Worm (Caenorhabditis elegans) whole organism, L3 larva: ENCODE measurements around the gene mpk-2.
A peak's percentile ranks its signal among the peaks of the same experiment; 100 is the strongest.

Source experiments
- R02D3.7 ChIP-seq: fragments of 150-350 bp; optimal IDR thresholded peaks from 2 replicates; lab custom pipeline; 2014; ENCODE audit warnings: missing biosample characterization, missing genetic modification characterization
- aly-2 ChIP-seq: fragments of 150-350 bp; optimal IDR thresholded peaks from 2 replicates; lab custom pipeline; 2014; ENCODE audit warnings: missing biosample characterization, missing genetic modification characterization
- ama-1 ChIP-seq: fragments of 150-350 bp; optimal IDR thresholded peaks from 2 replicates; lab custom pipeline; 2018
- ceh-16 ChIP-seq: sonication (generic microtip); optimal IDR thresholded peaks from 2 replicates; lab custom pipeline; 2017; ENCODE audit warnings: missing biosample characterization, missing genetic modification characterization
- ceh-28 ChIP-seq: fragments of 150-350 bp; optimal IDR thresholded peaks from 2 replicates; lab custom pipeline; 2014; ENCODE audit warnings: missing biosample characterization, missing genetic modification reagents, missing genetic modification characterization
- ceh-82 ChIP-seq: fragments of 150-350 bp; optimal IDR thresholded peaks from 2 replicates; lab custom pipeline; 2014; ENCODE audit warnings: missing biosample characterization, missing genetic modification characterization
- daf-12 ChIP-seq: fragments of 150-350 bp; optimal IDR thresholded peaks from 2 replicates; lab custom pipeline; 2014; ENCODE audit warnings: missing biosample characterization, missing genetic modification reagents, missing genetic modification characterization
- egl-27 ChIP-seq: sonication (generic microtip); optimal IDR thresholded peaks from 4 replicates; lab custom pipeline; 2017; ENCODE audit warnings: missing biosample characterization, missing genetic modification reagents, missing genetic modification characterization
- egl-5 ChIP-seq: fragments of 150-350 bp; optimal IDR thresholded peaks from 2 replicates; lab custom pipeline; 2017; ENCODE audit warnings: missing biosample characterization, missing genetic modification reagents, missing genetic modification characterization, inconsistent platforms
- elt-1 ChIP-seq: fragments of 150-350 bp; optimal IDR thresholded peaks from 2 replicates; lab custom pipeline; 2014; ENCODE audit warnings: missing biosample characterization, missing genetic modification characterization
- elt-2 ChIP-seq: sonication (generic microtip); optimal IDR thresholded peaks from 2 replicates; lab custom pipeline; 2016; ENCODE audit warnings: missing genetic modification reagents, mild to moderate bottlenecking, missing genetic modification characterization, missing compliant biosample characterization
- elt-3 ChIP-seq, 3 experiments: fragments of 150-350 bp in 1 of 3; sonication (generic microtip) in 2 of 3; optimal IDR thresholded peaks; 2 replicates in 2 of 3; 4 replicates in 1 of 3; lab custom pipeline; 2014 to 2017; ENCODE audit warnings: missing biosample characterization in 3 of 3, missing genetic modification characterization in 3 of 3
- eor-1 ChIP-seq, 2 experiments: fragments of 150-350 bp; optimal IDR thresholded peaks; 2 replicates each; lab custom pipeline; 2014 to 2018; ENCODE audit warnings: missing biosample characterization in 2 of 2, missing genetic modification characterization in 2 of 2
- fkh-10 ChIP-seq: sonication (generic microtip); optimal IDR thresholded peaks from 2 replicates; lab custom pipeline; 2017; ENCODE audit warnings: missing biosample characterization, missing genetic modification reagents, missing genetic modification characterization
- fkh-2 ChIP-seq: fragments of 150-350 bp; optimal IDR thresholded peaks from 2 replicates; lab custom pipeline; 2014; ENCODE audit warnings: missing biosample characterization, missing genetic modification reagents, missing genetic modification characterization
- fos-1 ChIP-seq: fragments of 150-350 bp; optimal IDR thresholded peaks from 2 replicates; lab custom pipeline; 2014; ENCODE audit warnings: missing biosample characterization, missing genetic modification characterization
- hmg-11 ChIP-seq: sonication (generic microtip); optimal IDR thresholded peaks from 2 replicates; lab custom pipeline; 2016; ENCODE audit warnings: missing genetic modification characterization, missing compliant biosample characterization
- jun-1 ChIP-seq: fragments of 150-350 bp; optimal IDR thresholded peaks from 2 replicates; lab custom pipeline; 2014; ENCODE audit warnings: missing biosample characterization, missing genetic modification reagents, missing genetic modification characterization
- lin-15B ChIP-seq: fragments of 150-350 bp; optimal IDR thresholded peaks from 2 replicates; lab custom pipeline; 2014; ENCODE audit warnings: missing biosample characterization, missing genetic modification characterization
- lin-39 ChIP-seq: fragments of 150-350 bp; optimal IDR thresholded peaks from 2 replicates; lab custom pipeline; 2018; ENCODE audit warnings: missing biosample characterization, missing genetic modification reagents, missing genetic modification characterization
- lsy-12 ChIP-seq: sonication (generic microtip); optimal IDR thresholded peaks from 2 replicates; lab custom pipeline; 2016; ENCODE audit warnings: mild to moderate bottlenecking, missing genetic modification characterization, missing compliant biosample characterization
- mml-1 ChIP-seq: fragments of 150-350 bp; sonication (generic microtip); optimal IDR thresholded peaks from 3 replicates; lab custom pipeline; 2014; ENCODE audit warnings: missing biosample characterization, missing genetic modification characterization
- nfya-1 ChIP-seq: sonication (generic microtip); optimal IDR thresholded peaks from 2 replicates; lab custom pipeline; 2017; ENCODE audit warnings: missing genetic modification characterization, mild to moderate bottlenecking, missing compliant biosample characterization, antibody characterized with exemption, moderate library complexity; ENCODE audit not compliant: insufficient read depth
- nhr-11 ChIP-seq: fragments of 150-350 bp; optimal IDR thresholded peaks from 2 replicates; lab custom pipeline; 2014; ENCODE audit warnings: missing biosample characterization, missing genetic modification characterization
- nhr-23 ChIP-seq: fragments of 150-350 bp; optimal IDR thresholded peaks from 2 replicates; lab custom pipeline; 2014; ENCODE audit warnings: missing biosample characterization, missing genetic modification reagents, missing genetic modification characterization
- nhr-25 ChIP-seq: sonication (generic microtip); optimal IDR thresholded peaks from 2 replicates; lab custom pipeline; 2017; ENCODE audit warnings: missing biosample characterization, missing genetic modification characterization
- nhr-43 ChIP-seq: sonication (generic microtip); optimal IDR thresholded peaks from 2 replicates; lab custom pipeline; 2016; ENCODE audit warnings: mild to moderate bottlenecking, missing genetic modification characterization, missing compliant biosample characterization; ENCODE audit not compliant: poor library complexity, severe bottlenecking
- nhr-67 ChIP-seq: fragments of 150-350 bp; optimal IDR thresholded peaks from 2 replicates; lab custom pipeline; 2014; ENCODE audit warnings: missing biosample characterization, missing genetic modification characterization
- nhr-76 ChIP-seq: fragments of 150-350 bp; sonication (generic microtip); optimal IDR thresholded peaks from 5 replicates; lab custom pipeline; 2014; ENCODE audit warnings: missing biosample characterization, missing genetic modification characterization
- nhr-77 ChIP-seq: fragments of 150-350 bp; optimal IDR thresholded peaks from 2 replicates; lab custom pipeline; 2014; ENCODE audit warnings: missing biosample characterization, missing genetic modification characterization
- pha-4 ChIP-seq: fragments of 150-350 bp; optimal IDR thresholded peaks from 2 replicates; lab custom pipeline; 2014; ENCODE audit warnings: missing biosample characterization, missing genetic modification reagents, missing genetic modification characterization
- pqm-1 ChIP-seq: fragments of 150-350 bp; optimal IDR thresholded peaks from 2 replicates; lab custom pipeline; 2017; ENCODE audit warnings: missing biosample characterization, missing genetic modification characterization, inconsistent platforms
- skn-1 ChIP-seq: fragments of 150-350 bp; optimal IDR thresholded peaks from 2 replicates; lab custom pipeline; 2014; ENCODE audit warnings: missing biosample characterization, missing genetic modification characterization
- snpc-4 ChIP-seq: fragments of 150-350 bp; optimal IDR thresholded peaks from 2 replicates; lab custom pipeline; 2014; ENCODE audit warnings: missing biosample characterization, missing genetic modification characterization
- unc-39 ChIP-seq: sonication (generic microtip); optimal IDR thresholded peaks from 4 replicates; lab custom pipeline; 2017; ENCODE audit warnings: missing biosample characterization, missing genetic modification characterization
- unc-62 ChIP-seq: fragments of 150-350 bp; sonication (generic microtip); optimal IDR thresholded peaks from 4 replicates; lab custom pipeline; 2014; ENCODE audit warnings: missing biosample characterization, missing genetic modification reagents, missing genetic modification characterization
- zag-1 ChIP-seq: fragments of 150-350 bp; optimal IDR thresholded peaks from 2 replicates; lab custom pipeline; 2014; ENCODE audit warnings: missing biosample characterization, missing genetic modification characterization
- ztf-11 ChIP-seq: fragments of 150-350 bp; optimal IDR thresholded peaks from 2 replicates; lab custom pipeline; 2014; ENCODE audit warnings: missing biosample characterization, missing genetic modification characterization
- ztf-4 ChIP-seq: fragments of 150-350 bp; optimal IDR thresholded peaks from 2 replicates; lab custom pipeline; 2014; ENCODE audit warnings: missing biosample characterization, missing genetic modification characterization

mpk-2 gene

DNA sequence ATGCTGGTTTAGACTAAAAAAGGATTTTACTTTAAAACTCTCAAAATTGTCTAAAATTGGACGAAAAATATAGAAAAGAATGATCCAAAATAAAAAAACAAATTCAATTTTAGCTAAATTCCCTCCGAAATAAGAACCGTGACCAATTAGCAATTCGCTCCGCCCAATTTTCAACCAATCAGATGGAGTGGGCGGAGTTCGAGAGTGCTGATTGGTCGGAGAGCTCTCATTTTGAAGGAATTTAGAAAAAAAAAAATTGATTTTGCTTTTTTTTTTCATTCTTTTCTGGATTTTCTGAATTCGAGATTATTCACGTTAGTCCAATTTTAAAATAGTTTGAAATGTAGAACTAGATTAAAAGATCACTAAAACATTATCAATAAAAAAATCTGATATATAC is 4.9 kb upstream of the mpk-2 start:
- no peak for TF ChIP-seq ztf-11 (tag; lab: Kevin White, UChicago)
- peak; percentile 86 for TF ChIP-seq nfya-1 (tag; lab: Kevin White, UChicago)
- no peak for TF ChIP-seq mml-1 (tag; lab: Kevin White, UChicago)
- no peak for TF ChIP-seq ceh-16 (tag; lab: Kevin White, UChicago)
- no peak for TF ChIP-seq daf-12 (tag; lab: Kevin White, UChicago)
- no peak for TF ChIP-seq ceh-28 (tag; lab: Kevin White, UChicago)

- no peak for TF ChIP-seq hmg-11 (tag; lab: Kevin White, UChicago)
- TF ChIP-seq pha-4 (tag; lab: Kevin White, UChicago): no peak
- no peak for TF ChIP-seq fkh-2 (tag; lab: Kevin White, UChicago)
- no peak for TF ChIP-seq ceh-28 (tag; lab: Kevin White, UChicago)
- no peak for TF ChIP-seq aly-2 (tag; lab: Kevin White, UChicago)
- no peak for TF ChIP-seq elt-2 (tag; lab: Kevin White, UChicago)
- TF ChIP-seq egl-5 (tag; lab: Kevin White, UChicago): no peak
- TF ChIP-seq eor-1 (tag; optimal IDR thresholded peaks at IDR 0.05; lab: Kevin White, UChicago): no peak
- TF ChIP-seq R02D3.7 (tag; lab: Kevin White, UChicago): no peak
- no peak for TF ChIP-seq ztf-4
- no peak for TF ChIP-seq mml-1 (tag; lab: Kevin White, UChicago)
- TF ChIP-seq elt-1 (tag; lab: Kevin White, UChicago): no peak
- TF ChIP-seq unc-62 (GFP tag; lab: Kevin White, UChicago): no peak
Measured at ce11 chrII:5099649-5100048, 4.3 kb upstream of the mpk-2 start, which contains the start of gene C04G6.6. C04G6.6 (minus strand) TSS chrII:5099749.

- no peak for TF ChIP-seq skn-1
- no peak for TF ChIP-seq pha-4 (tag; lab: Kevin White, UChicago)
- TF ChIP-seq mml-1 (tag; lab: Kevin White, UChicago): no peak
- TF ChIP-seq egl-5 (tag; lab: Kevin White, UChicago): no peak
- no peak for TF ChIP-seq nhr-77 (tag; lab: Kevin White, UChicago)
- TF ChIP-seq fos-1: no peak
- no peak for TF ChIP-seq nfya-1 (tag; lab: Kevin White, UChicago)
- no peak for TF ChIP-seq ceh-16 (tag; lab: Kevin White, UChicago)
- no peak for TF ChIP-seq nhr-23 (tag; lab: Kevin White, UChicago)
- TF ChIP-seq nhr-76 (tag; lab: Kevin White, UChicago): no peak
- TF ChIP-seq R02D3.7 (tag; lab: Kevin White, UChicago): no peak
- no peak for TF ChIP-seq lsy-12
- TF ChIP-seq nhr-11 (tag; lab: Kevin White, UChicago): no peak
- no peak for TF ChIP-seq pqm-1 (tag; lab: Kevin White, UChicago)
- TF ChIP-seq fkh-10 (GFP tag; lab: Kevin White, UChicago): no peak
- no peak for TF ChIP-seq elt-2 (tag; lab: Kevin White, UChicago)
- no peak for TF ChIP-seq nhr-43 (tag; lab: Kevin White, UChicago)
- TF ChIP-seq nhr-25: no peak
- TF ChIP-seq daf-12 (tag; lab: Kevin White, UChicago): no peak
- TF ChIP-seq unc-39 (tag; lab: Kevin White, UChicago): no peak
Measured at ce11 chrII:5101701-5102100, 2.2 kb upstream of the mpk-2 start, which contains the start of the genes idpb-3 and idpb-1. idpb-3 (minus strand) TSS chrII:5101801. idpb-1 (plus strand) TSS chrII:5101984.

ce11 chrII:5103189-5103588 is 729 bp upstream of the mpk-2 start:
- TF ChIP-seq lsy-12 (no peak), nhr-77 (tag; lab: Kevin White, UChicago) (no peak), nhr-25 (peak; percentile 3), ama-1 (lab: Kevin White, UChicago) (no peak), ceh-82 (tag; lab: Kevin White, UChicago) (no peak), nhr-67 (tag; lab: Kevin White, UChicago) (no peak), elt-1 (tag; lab: Kevin White, UChicago) (peak; percentile 88), fkh-2 (tag; lab: Kevin White, UChicago) (no peak), daf-12 (tag; lab: Kevin White, UChicago) (no peak), ztf-11 (tag; lab: Kevin White, UChicago) (no peak), nhr-43 (tag; lab: Kevin White, UChicago) (no peak), R02D3.7 (tag; lab: Kevin White, UChicago) (no peak)

- TF ChIP-seq snpc-4 (tag; lab: Kevin White, UChicago) (peak; percentile 21), fkh-10 (GFP tag; lab: Kevin White, UChicago) (no peak), lsy-12 (peak; percentile 78), elt-3 (tag; optimal IDR thresholded peaks at IDR 0.05; lab: Kevin White, UChicago) (peak in 1 of 3 experiments; percentile 48), elt-2 (tag; lab: Kevin White, UChicago) (peak; percentile 80), nhr-77 (tag; lab: Kevin White, UChicago) (peak; percentile 34), nhr-11 (tag; lab: Kevin White, UChicago) (no peak), nfya-1 (tag; lab: Kevin White, UChicago) (peak; percentile 78), lin-15B (tag; lab: Kevin White, UChicago) (peak; percentile 6), ama-1 (lab: Kevin White, UChicago) (peak; percentile 20), jun-1 (tag; lab: Kevin White, UChicago) (peak; percentile 11), nhr-23 (tag; lab: Kevin White, UChicago) (peak; percentile 69), zag-1 (peak; percentile 4), nhr-76 (tag; lab: Kevin White, UChicago) (no peak), ztf-4 (peak; percentile 19), pha-4 (tag; lab: Kevin White, UChicago) (peak; percentile 78), ceh-16 (tag; lab: Kevin White, UChicago) (no peak), aly-2 (tag; lab: Kevin White, UChicago) (peak; percentile 68), lin-39 (peak; percentile 41), egl-27 (tag; lab: Kevin White, UChicago) (peak; percentile 67), hmg-11 (tag; lab: Kevin White, UChicago) (peak; percentile 83), nhr-43 (tag; lab: Kevin White, UChicago) (peak; percentile 87)
Measured at ce11 chrII:5105020-5105419, 1.1 kb downstream of the mpk-2 start.
